Worm (Caenorhabditis elegans): ENCODE measurements around the gene nhr-32.

DNA sequence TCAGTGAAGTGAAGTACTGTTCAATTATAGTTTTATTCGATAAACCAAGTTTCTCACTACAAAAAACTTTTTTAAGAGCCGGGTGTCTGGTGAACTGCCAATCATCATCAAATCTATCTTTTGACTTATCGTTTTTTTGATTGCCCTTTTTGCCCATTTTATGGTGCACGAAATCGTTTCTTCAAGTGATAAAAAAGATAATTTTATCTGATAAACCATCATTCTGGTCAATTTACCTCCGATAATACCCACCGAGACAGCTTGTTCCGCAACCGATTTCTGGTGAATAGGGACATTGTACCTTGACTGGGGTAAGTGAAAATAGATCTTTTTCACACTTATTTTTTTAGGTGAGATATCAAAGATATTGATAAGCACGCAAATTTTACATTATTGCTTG lies 5.8 kb downstream of the nhr-32 start, which contains the start of gene K08H2.10:
- TF ChIP-seq snpc-4 (tag; optimal IDR thresholded peaks at IDR 0.05) (no peak), nhr-77 (tag; optimal IDR thresholded peaks at IDR 0.05) (no peak), egl-27 (tag; optimal IDR thresholded peaks at IDR 0.05) (no peak)
